Fruit fly (Drosophila melanogaster): ENCODE data around the gene ppk21.

DNA sequence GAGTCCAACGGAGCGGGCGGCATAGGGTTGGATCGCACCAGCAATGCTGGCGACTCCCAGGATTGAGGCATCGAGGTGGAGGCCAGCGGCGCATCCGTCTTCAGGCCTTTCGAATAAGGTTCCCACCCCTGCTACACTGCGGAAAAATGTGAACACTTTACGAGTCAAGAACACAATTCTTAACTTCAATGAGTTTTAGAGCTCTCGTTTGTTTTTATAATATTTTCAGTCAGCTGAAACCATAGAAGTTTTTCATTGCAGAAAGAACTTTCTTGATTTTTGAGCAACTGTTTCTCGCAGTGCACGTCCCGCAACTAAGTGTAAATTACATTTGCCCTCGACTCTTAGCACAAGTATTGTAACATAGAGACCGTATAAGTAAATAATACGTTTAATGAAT lies 31.8 kb downstream of the ppk21 start:
- no peak for TF ChIP-seq Eip75B (GFP tag; optimal IDR thresholded peaks at IDR 0.05)
- no peak for TF ChIP-seq Ets21C (GFP tag; optimal IDR thresholded peaks at IDR 0.05)
- no peak for TF ChIP-seq CG11902 (GFP tag; optimal IDR thresholded peaks at IDR 0.05)
- no peak for TF ChIP-seq CG32006 (GFP tag; optimal IDR thresholded peaks at IDR 0.05)
- no peak for TF ChIP-seq Lpt (GFP tag; optimal IDR thresholded peaks at IDR 0.05)
- TF ChIP-seq Sox14 (GFP tag; optimal IDR thresholded peaks at IDR 0.05) = no peak
- no peak for TF ChIP-seq Sox102F (GFP tag; optimal IDR thresholded peaks at IDR 0.05)
- no peak for TF ChIP-seq esn (GFP tag; optimal IDR thresholded peaks at IDR 0.05)
- TF ChIP-seq fd59A (GFP tag; optimal IDR thresholded peaks at IDR 0.05) = no peak
- TF ChIP-seq achi (GFP tag; optimal IDR thresholded peaks at IDR 0.05) = no peak
- no peak for TF ChIP-seq Met (GFP tag; optimal IDR thresholded peaks at IDR 0.05)

Data from whole organism, prepupa.